Worm (Caenorhabditis elegans): ENCODE results near the gene gst-9.

gst-9 gene

DNA sequence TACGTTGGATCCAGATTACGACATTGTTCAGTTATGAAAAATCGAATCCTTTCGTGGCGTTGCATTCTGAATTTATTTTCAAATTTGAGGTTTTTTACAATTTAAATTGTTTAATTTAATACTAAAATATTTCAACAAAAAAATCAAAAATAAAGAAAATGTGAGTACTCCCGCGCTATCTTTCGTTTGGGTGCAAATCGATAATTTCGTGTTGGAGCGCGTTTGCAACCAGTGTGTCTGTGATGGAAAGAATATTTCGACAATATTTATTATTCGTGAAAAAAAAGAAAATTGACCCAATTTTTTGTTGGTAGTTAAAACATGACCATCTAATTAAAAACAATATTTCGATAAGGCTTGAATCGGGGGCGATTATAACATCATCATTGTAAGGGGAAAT lies 10.7 kb downstream of the gst-9 start, which contains the start of gene R05F9.9:
Gene R05F9.9, minus strand, starts transcription at position 66 of the 400 bp plus-strand sequence.
- no peak for TF ChIP-seq daf-8 (GFP tag; IDR thresholded peaks at IDR 0.05)
- no peak for TF ChIP-seq snpc-4 (tag; optimal IDR thresholded peaks at IDR 0.05)
- no peak for TF ChIP-seq madf-5 (GFP tag; IDR thresholded peaks at IDR 0.05)
- no peak for TF ChIP-seq ceh-82 (tag; optimal IDR thresholded peaks at IDR 0.05)
- peak; percentile 58 for TF ChIP-seq dve-1 (tag; optimal IDR thresholded peaks at IDR 0.05; ENCODE audit: insufficient read depth)
- 0 out of 2 replicates have a peak, but pooled peaks have one; percentile 13 for TF ChIP-seq T26A8.4 (GFP tag; IDR thresholded peaks at IDR 0.05)
- no peak for TF ChIP-seq zip-2 (tag; optimal IDR thresholded peaks at IDR 0.05)
- TF ChIP-seq mep-1 (tag; optimal IDR thresholded peaks at IDR 0.05) = peak; percentile 70
- TF ChIP-seq pha-4 (GFP tag; IDR thresholded peaks at IDR 0.05) = peak; percentile 22; the same call in 1 of the 2 replicates
- TF ChIP-seq pha-4 (tag; optimal IDR thresholded peaks at IDR 0.05) = no peak
- TF ChIP-seq lin-1 (GFP tag; IDR thresholded peaks at IDR 0.05) = no peak
- peak; percentile 16 for TF ChIP-seq nhr-102 (tag; optimal IDR thresholded peaks at IDR 0.05)
- TF ChIP-seq Y48G9A.11 (GFP tag; IDR thresholded peaks at IDR 0.05) = no peak
- peak in 1 of 2 experiments; percentile 75 for TF ChIP-seq lsy-2 (tag; optimal IDR thresholded peaks at IDR 0.05)
- TF ChIP-seq F49E8.2 (tag; optimal IDR thresholded peaks at IDR 0.05; ENCODE audit: borderline replicate concordance) = peak; percentile 0
- no peak for TF ChIP-seq attf-4 (tag; optimal IDR thresholded peaks at IDR 0.05)
- no peak for TF ChIP-seq ceh-32 (tag; optimal IDR thresholded peaks at IDR 0.05; ENCODE audit: poor library complexity)
- TF ChIP-seq egl-43 (GFP tag; IDR thresholded peaks at IDR 0.05) = no peak
- TF ChIP-seq egl-27 (tag; optimal IDR thresholded peaks at IDR 0.05) = no peak
- no peak for TF ChIP-seq ces-1 (GFP tag; optimal IDR thresholded peaks at IDR 0.05)
- TF ChIP-seq nhr-6 (tag; optimal IDR thresholded peaks at IDR 0.05) = no peak
- no peak for TF ChIP-seq aly-2 (tag; optimal IDR thresholded peaks at IDR 0.05)
- TF ChIP-seq nhr-77 (tag; optimal IDR thresholded peaks at IDR 0.05) = no peak
- TF ChIP-seq ZK337.2 (GFP tag; IDR thresholded peaks at IDR 0.05) = no peak
- peak; percentile 43 for TF ChIP-seq hlh-30 (tag; optimal IDR thresholded peaks at IDR 0.05; ENCODE audit: insufficient read depth)
- no peak for TF ChIP-seq duxl-1 (tag; optimal IDR thresholded peaks at IDR 0.05; ENCODE audit: poor library complexity)
- TF ChIP-seq ceh-20 (GFP tag; IDR thresholded peaks at IDR 0.05) = no peak
- TF ChIP-seq mxl-3 (GFP tag; optimal IDR thresholded peaks at IDR 0.05) = no peak
- peak; percentile 1 for TF ChIP-seq nhr-48 (tag; optimal IDR thresholded peaks at IDR 0.05)
- no peak for TF ChIP-seq Y5F2A.4 (GFP tag; optimal IDR thresholded peaks at IDR 0.05)
- peak; percentile 54 for TF ChIP-seq dpl-1 (GFP tag; optimal IDR thresholded peaks at IDR 0.05)
- TF ChIP-seq dmd-6 (GFP tag; IDR thresholded peaks at IDR 0.05) = no peak
- no peak for TF ChIP-seq nhr-111 (GFP tag; optimal IDR thresholded peaks at IDR 0.05)
- no peak for TF ChIP-seq ceh-44 (GFP tag; IDR thresholded peaks at IDR 0.05)
- TF ChIP-seq rbr-2 (tag; optimal IDR thresholded peaks at IDR 0.05) = peak; percentile 27
- peak; percentile 68 for TF ChIP-seq mes-2 (tag; optimal IDR thresholded peaks at IDR 0.05; ENCODE audit: poor library complexity, severe bottlenecking)
- TF ChIP-seq madf-9 (GFP tag; conservative IDR thresholded peaks at IDR 0.05) = no peak
- no peak for TF ChIP-seq nhr-28 (tag; optimal IDR thresholded peaks at IDR 0.05)
- no peak for TF ChIP-seq daf-12 (tag; optimal IDR thresholded peaks at IDR 0.05)
- TF ChIP-seq nhr-25 (tag; optimal IDR thresholded peaks at IDR 0.05; ENCODE audit: borderline replicate concordance, insufficient read depth) = no peak
- TF ChIP-seq cey-2 (tag; optimal IDR thresholded peaks at IDR 0.05; ENCODE audit: borderline replicate concordance, insufficient read depth) = no peak
- peak; percentile 77 for TF ChIP-seq lin-38 (GFP tag; IDR thresholded peaks at IDR 0.05)
- TF ChIP-seq daf-19 (GFP tag; conservative IDR thresholded peaks at IDR 0.05) = 0 out of 2 replicates have a peak, but pooled peaks have one; percentile 33
- TF ChIP-seq R02D3.7 (tag; optimal IDR thresholded peaks at IDR 0.05) = no peak
- no peak for TF ChIP-seq daf-16 (GFP tag; optimal IDR thresholded peaks at IDR 0.05)
- TF ChIP-seq daf-16 (tag; optimal IDR thresholded peaks at IDR 0.05) = peak; percentile 29
- TF ChIP-seq tra-1 (GFP tag; IDR thresholded peaks at IDR 0.05) = no peak
- no peak for TF ChIP-seq hmg-1.1 (GFP tag; IDR thresholded peaks at IDR 0.05)
- TF ChIP-seq ztf-7 (tag; optimal IDR thresholded peaks at IDR 0.05) = no peak
- TF ChIP-seq spr-1 (tag; optimal IDR thresholded peaks at IDR 0.05) = peak; percentile 28
- no peak for TF ChIP-seq fkh-10 (GFP tag; optimal IDR thresholded peaks at IDR 0.05)

Data from whole organism, L4 larva.